Worm (Caenorhabditis elegans) whole organism, young adult: ENCODE measurements around the gene T04A8.13.

Experiments
- B0019.2 ChIP-seq: fragments of 200-800 bp; sonication (Bioruptor generic); conservative IDR thresholded peaks from 2 replicates; pipeline ENCODE4 v1.3.6; 2022; ENCODE audit warnings: missing genetic modification reagents, missing genetic modification characterization, missing compliant biosample characterization
- F22D6.2 ChIP-seq: sonication (generic microtip); optimal IDR thresholded peaks from 2 replicates; lab custom pipeline; 2016; ENCODE audit warnings: mild to moderate bottlenecking, missing genetic modification characterization, missing compliant biosample characterization
- F55B11.4 ChIP-seq: sonication (generic microtip); optimal IDR thresholded peaks from 2 replicates; lab custom pipeline; 2016; ENCODE audit warnings: missing compliant biosample characterization, missing genetic modification characterization, borderline replicate concordance; ENCODE audit not compliant: insufficient read depth
- T07F8.4 ChIP-seq: sonication (generic microtip); optimal IDR thresholded peaks from 2 replicates; lab custom pipeline; 2016; ENCODE audit warnings: mild to moderate bottlenecking, missing genetic modification characterization, moderate library complexity, missing compliant biosample characterization
- T26A5.8 ChIP-seq: sonication (generic microtip); optimal IDR thresholded peaks from 2 replicates; lab custom pipeline; 2016; ENCODE audit warnings: missing genetic modification characterization, missing compliant biosample characterization
- Y67H2A.10 ChIP-seq: fragments of 200-800 bp; sonication (Bioruptor generic); conservative IDR thresholded peaks from 2 replicates; pipeline ENCODE4 v1.3.6; 2022; ENCODE audit warnings: missing genetic modification reagents, missing genetic modification characterization, missing compliant biosample characterization
- akir-1 ChIP-seq: fragments of 200-800 bp; sonication (Bioruptor generic); optimal IDR thresholded peaks from 2 replicates; lab custom pipeline; 2018; ENCODE audit warnings: mild to moderate bottlenecking, missing genetic modification characterization, moderate library complexity, missing compliant biosample characterization
- ama-1 ChIP-seq, 3 experiments: fragments of 150-350 bp in 1 of 3; sonication (generic microtip) in 2 of 3; optimal IDR thresholded peaks; 2 replicates each; lab custom pipeline; 2014 to 2018; ENCODE audit warnings: missing biosample characterization in 2 of 3, missing genetic modification characterization in 2 of 3, missing genetic modification reagents in 2 of 3
- atf-7 ChIP-seq: sonication (generic microtip); optimal IDR thresholded peaks from 2 replicates; lab custom pipeline; 2017; ENCODE audit warnings: mild to moderate bottlenecking, missing genetic modification characterization, missing compliant biosample characterization
- athp-1 ChIP-seq: sonication (generic microtip); optimal IDR thresholded peaks from 2 replicates; lab custom pipeline; 2017; ENCODE audit warnings: mild to moderate bottlenecking, missing genetic modification characterization, missing compliant biosample characterization
- attf-6 ChIP-seq: fragments of 200-800 bp; sonication (Bioruptor generic); IDR thresholded peaks from 2 replicates; pipeline ENCODE4 v1.3.6; 2022; ENCODE audit warnings: missing genetic modification reagents, missing genetic modification characterization, missing compliant biosample characterization
- cebp-1 ChIP-seq, 2 experiments: fragments of 200-800 bp in 1 of 2; sonication (Bioruptor generic) in 1 of 2; sonication (generic microtip) in 1 of 2; IDR thresholded peaks in 1 of 2; optimal IDR thresholded peaks in 1 of 2; 2 replicates each; pipeline versions ENCODE4 v1.3.6 to Lab custom; 2017 to 2022; ENCODE audit warnings: missing compliant biosample characterization in 2 of 2, missing genetic modification characterization in 2 of 2, mild to moderate bottlenecking in 1 of 2, missing genetic modification reagents in 1 of 2, moderate library complexity in 1 of 2
- ceh-100 ChIP-seq: fragments of 200-800 bp; sonication (Bioruptor generic); IDR thresholded peaks from 2 replicates; pipeline ENCODE4 v1.3.6; 2022; ENCODE audit warnings: missing genetic modification reagents, missing genetic modification characterization, missing compliant biosample characterization
- ceh-79 ChIP-seq: sonication (generic microtip); optimal IDR thresholded peaks from 2 replicates; lab custom pipeline; 2017; ENCODE audit warnings: mild to moderate bottlenecking, missing genetic modification characterization, missing compliant biosample characterization
- dox-1 ChIP-seq: fragments of 200-800 bp; sonication (Bioruptor generic); IDR thresholded peaks from 2 replicates; pipeline ENCODE4 v1.3.6; 2022; ENCODE audit warnings: missing genetic modification reagents, missing genetic modification characterization, missing compliant biosample characterization
- dpl-1 ChIP-seq: fragments of 150-350 bp; optimal IDR thresholded peaks from 2 replicates; lab custom pipeline; 2014; ENCODE audit warnings: missing biosample characterization, missing genetic modification reagents, missing genetic modification characterization
- efl-1 ChIP-seq: fragments of 150-350 bp; optimal IDR thresholded peaks from 2 replicates; lab custom pipeline; 2014; ENCODE audit warnings: missing biosample characterization, missing genetic modification reagents, missing genetic modification characterization
- gei-17 ChIP-seq: fragments of 200-800 bp; sonication (Bioruptor generic); optimal IDR thresholded peaks from 2 replicates; lab custom pipeline; 2018; ENCODE audit warnings: mild to moderate bottlenecking, missing genetic modification characterization, missing compliant biosample characterization
- hsf-1 ChIP-seq: fragments of 200-800 bp; sonication (Bioruptor generic); IDR thresholded peaks from 2 replicates; pipeline ENCODE4 v1.3.6; 2022; ENCODE audit warnings: missing genetic modification reagents, missing genetic modification characterization, missing compliant biosample characterization
- lag-1 ChIP-seq: fragments of 200-800 bp; sonication (Bioruptor generic); IDR thresholded peaks from 2 replicates; pipeline ENCODE4 v1.3.6; 2022; ENCODE audit warnings: missing genetic modification reagents, missing genetic modification characterization, missing compliant biosample characterization
- lin-40 ChIP-seq: sonication (generic microtip); optimal IDR thresholded peaks from 2 replicates; lab custom pipeline; 2016; ENCODE audit warnings: missing genetic modification characterization, mild to moderate bottlenecking, missing compliant biosample characterization, missing genotype, missing genetic modification reagents
- lin-54 ChIP-seq: fragments of 200-800 bp; sonication (Bioruptor generic); optimal IDR thresholded peaks from 2 replicates; lab custom pipeline; 2018; ENCODE audit warnings: mild to moderate bottlenecking, missing genetic modification characterization, missing compliant biosample characterization
- lsy-27 ChIP-seq: sonication (generic microtip); optimal IDR thresholded peaks from 2 replicates; lab custom pipeline; 2017; ENCODE audit warnings: missing genetic modification characterization, mild to moderate bottlenecking, missing compliant biosample characterization, antibody characterized with exemption, missing genotype, borderline replicate concordance; ENCODE audit not compliant: insufficient read depth
- madf-6 ChIP-seq: fragments of 200-800 bp; sonication (Bioruptor generic); IDR thresholded peaks from 2 replicates; pipeline ENCODE4 v1.3.6; 2022; ENCODE audit warnings: missing genetic modification reagents, missing genetic modification characterization, missing compliant biosample characterization
- nfya-2 ChIP-seq: fragments of 200-800 bp; sonication (Bioruptor generic); IDR thresholded peaks from 2 replicates; pipeline ENCODE4 v1.3.6; 2022; ENCODE audit warnings: missing genetic modification reagents, missing genetic modification characterization, missing compliant biosample characterization
- nhr-179 ChIP-seq: sonication (generic microtip); optimal IDR thresholded peaks from 2 replicates; lab custom pipeline; 2016; ENCODE audit warnings: mild to moderate bottlenecking, missing genetic modification characterization, missing compliant biosample characterization
- pbrm-1 ChIP-seq: fragments of 200-800 bp; sonication (Bioruptor generic); IDR thresholded peaks from 2 replicates; pipeline ENCODE4 v1.3.6; 2022; ENCODE audit warnings: missing genetic modification reagents, missing genetic modification characterization, missing compliant biosample characterization
- rec-8 ChIP-seq, 2 experiments: sonication (generic microtip); optimal IDR thresholded peaks; 2 replicates each; lab custom pipeline; 2016; ENCODE audit warnings: mild to moderate bottlenecking in 2 of 2, missing genetic modification characterization in 2 of 2, missing genetic modification reagents in 2 of 2, missing genotype in 2 of 2, missing biosample characterization in 1 of 2, missing compliant biosample characterization in 1 of 2, moderate library complexity in 1 of 2
- rpc-1 ChIP-seq, 2 experiments: fragments of 150-350 bp in 1 of 2; sonication (generic microtip) in 1 of 2; optimal IDR thresholded peaks; 2 replicates each; lab custom pipeline; 2014 to 2018; ENCODE audit warnings: missing biosample characterization in 1 of 2, missing genetic modification characterization in 1 of 2, missing genetic modification reagents in 1 of 2, missing genotype in 1 of 2
- sea-2 ChIP-seq: fragments of 200-800 bp; sonication (Bioruptor generic); IDR thresholded peaks from 2 replicates; pipeline ENCODE4 v1.3.6; 2022; ENCODE audit warnings: missing genetic modification characterization, missing compliant biosample characterization
- tlf-1 ChIP-seq: fragments of 200-800 bp; sonication (Bioruptor generic); optimal IDR thresholded peaks from 2 replicates; lab custom pipeline; 2018; ENCODE audit warnings: mild to moderate bottlenecking, missing genetic modification characterization, missing compliant biosample characterization
- unc-62 ChIP-seq: fragments of 150-350 bp; optimal IDR thresholded peaks from 2 replicates; lab custom pipeline; 2014; ENCODE audit warnings: missing biosample characterization, missing genetic modification reagents, missing genetic modification characterization
- ztf-18 ChIP-seq: sonication (generic microtip); optimal IDR thresholded peaks from 2 replicates; lab custom pipeline; 2016; ENCODE audit warnings: missing genotype, mild to moderate bottlenecking, missing genetic modification characterization, missing compliant biosample characterization
- ztf-26 ChIP-seq: sonication (generic microtip); optimal IDR thresholded peaks from 2 replicates; lab custom pipeline; 2017; ENCODE audit warnings: missing genetic modification characterization, missing compliant biosample characterization

Gene T04A8.13

ce11 chrIII:4671949-4672348, 34.8 kb upstream of the T04A8.13 start, which contains the start of gene srg-13:
srg-13 (plus strand) TSS chrIII:4672249.
- TF ChIP-seq pbrm-1 (GFP tag; lab: Robert Waterston, UW) (no peak), rpc-1 (optimal IDR thresholded peaks at IDR 0.05; lab: Kevin White, UChicago) (no peak), rpc-1 (tag; optimal IDR thresholded peaks at IDR 0.05; lab: Kevin White, UChicago) (no peak), gei-17 (GFP tag; lab: Kevin White, UChicago) (no peak)

- TF ChIP-seq B0019.2 (GFP tag; lab: Robert Waterston, UW) = no peak
- no peak for TF ChIP-seq rpc-1 (optimal IDR thresholded peaks at IDR 0.05; lab: Kevin White, UChicago)
- TF ChIP-seq rpc-1 (tag; optimal IDR thresholded peaks at IDR 0.05; lab: Kevin White, UChicago) = no peak
- no peak for TF ChIP-seq akir-1 (GFP tag; lab: Kevin White, UChicago)
- TF ChIP-seq F22D6.2 = no peak
- TF ChIP-seq ama-1 (optimal IDR thresholded peaks at IDR 0.05; lab: Kevin White, UChicago) = no peak
- TF ChIP-seq ama-1 (GFP tag; optimal IDR thresholded peaks at IDR 0.05; lab: Kevin White, UChicago) = no peak
- no peak for TF ChIP-seq efl-1
- TF ChIP-seq Y67H2A.10 = no peak
- TF ChIP-seq rec-8 (tag; optimal IDR thresholded peaks at IDR 0.05; lab: Kevin White, UChicago) = no peak
- no peak for TF ChIP-seq lsy-27
- no peak for TF ChIP-seq attf-6 (GFP tag; lab: Robert Waterston, UW)
- TF ChIP-seq tlf-1 (GFP tag; lab: Kevin White, UChicago) = no peak
- TF ChIP-seq dpl-1 (GFP tag; lab: Kevin White, UChicago) = no peak
- no peak for TF ChIP-seq F55B11.4 (tag; lab: Kevin White, UChicago)
- TF ChIP-seq ceh-79 (tag; lab: Kevin White, UChicago) = no peak
- no peak for TF ChIP-seq cebp-1 (GFP tag; IDR thresholded peaks at IDR 0.05; lab: Robert Waterston, UW)
- TF ChIP-seq cebp-1 (tag; optimal IDR thresholded peaks at IDR 0.05; lab: Kevin White, UChicago) = no peak
- no peak for TF ChIP-seq atf-7 (tag; lab: Kevin White, UChicago)
- TF ChIP-seq ztf-26 (tag; lab: Kevin White, UChicago) = no peak
- TF ChIP-seq nfya-2 (GFP tag; lab: Robert Waterston, UW) = no peak
- TF ChIP-seq sea-2 (GFP tag; lab: Robert Waterston, UW) = no peak
- no peak for TF ChIP-seq lin-54
Observed at ce11 chrIII:4677466-4677865, 29.3 kb upstream of the T04A8.13 start, which contains the start of gene srg-10. srg-10 (plus strand) TSS chrIII:4677766.

- TF ChIP-seq nhr-179 (tag; lab: Kevin White, UChicago) (no peak), T26A5.8 (tag; lab: Kevin White, UChicago) (no peak), hsf-1 (GFP tag; lab: Robert Waterston, UW) (no peak)
Observed at ce11 chrIII:4679963-4680484, 26.8 kb upstream of the T04A8.13 start, which contains the start of gene srg-11. srg-11 (plus strand) TSS chrIII:4680013.

- TF ChIP-seq T07F8.4 (tag; lab: Kevin White, UChicago) = no peak
- no peak for TF ChIP-seq madf-6 (GFP tag; lab: Robert Waterston, UW)
- TF ChIP-seq dox-1 (GFP tag; lab: Robert Waterston, UW) = no peak
- TF ChIP-seq unc-62 (GFP tag; lab: Kevin White, UChicago) = no peak
- no peak for TF ChIP-seq athp-1
- no peak for TF ChIP-seq ceh-79 (tag; lab: Kevin White, UChicago)
- TF ChIP-seq ceh-100 (GFP tag; lab: Robert Waterston, UW) = no peak
- TF ChIP-seq ztf-18 = no peak
- no peak for TF ChIP-seq lag-1 (GFP tag; lab: Robert Waterston, UW)
- no peak for TF ChIP-seq lin-40 (tag; lab: Kevin White, UChicago)
Observed at ce11 chrIII:4687134-4687533, 19.6 kb upstream of the T04A8.13 start.
